Worm (Caenorhabditis elegans): ENCODE data around the gene F31F4.17.
A peak's percentile ranks its signal among the peaks of the same experiment; 100 is the strongest.

ce11 chrV:676090-676489, 16.0 kb upstream of the F31F4.17 start:
- TF ChIP-seq ZK185.1 (tag; optimal IDR thresholded peaks at IDR 0.05; ENCODE audit: poor library complexity, severe bottlenecking) (no peak), mes-4 (tag; optimal IDR thresholded peaks at IDR 0.05) (no peak), snpc-1.1 (tag; optimal IDR thresholded peaks at IDR 0.05; ENCODE audit: insufficient read depth) (peak; percentile 54), B0035.1 (tag; optimal IDR thresholded peaks at IDR 0.05) (no peak), lsl-1 (GFP tag; optimal IDR thresholded peaks at IDR 0.05) (no peak), unc-130 (GFP tag; optimal IDR thresholded peaks at IDR 0.05) (no peak), dpff-1 (tag; optimal IDR thresholded peaks at IDR 0.05) (no peak), pha-4 (tag; optimal IDR thresholded peaks at IDR 0.05) (no peak), rec-8 (tag; optimal IDR thresholded peaks at IDR 0.05) (no peak), snpc-4 (GFP tag; optimal IDR thresholded peaks at IDR 0.05) (no peak), snpc-4 (tag; optimal IDR thresholded peaks at IDR 0.05) (peak in 2 of 4 experiments; percentile 78 to 88), rpc-1 (optimal IDR thresholded peaks at IDR 0.05) (no peak), rpc-1 (tag; optimal IDR thresholded peaks at IDR 0.05) (no peak)
